Worm (Caenorhabditis elegans): Measurements from ENCODE around the gene Y53G8B.1.

Y53G8B.1 gene

DNA sequence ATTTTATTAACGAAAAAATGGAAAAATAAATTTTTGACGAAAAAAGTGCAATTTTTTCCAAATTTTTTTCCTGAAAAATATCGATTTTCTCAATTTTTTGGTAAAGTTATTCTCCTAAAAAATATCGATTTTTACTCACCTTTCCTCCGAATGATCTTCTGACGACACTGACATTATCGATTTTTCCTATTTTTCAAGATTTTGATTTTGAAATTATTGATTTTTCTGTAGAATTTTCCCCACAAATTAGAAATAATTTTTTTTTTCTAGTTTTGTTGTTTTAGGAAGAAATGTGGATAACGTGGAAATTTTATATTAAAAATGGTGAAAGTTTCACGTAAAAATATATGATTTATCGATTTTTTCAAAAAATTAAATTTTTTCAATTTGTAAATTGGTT lies 17.5 kb upstream of the Y53G8B.1 start:
- TF ChIP-seq pes-1 (GFP tag; IDR thresholded peaks at IDR 0.05) (no peak), B0310.2 (tag; optimal IDR thresholded peaks at IDR 0.05) (no peak), F13C5.2 (tag; optimal IDR thresholded peaks at IDR 0.05) (no peak)

DNA sequence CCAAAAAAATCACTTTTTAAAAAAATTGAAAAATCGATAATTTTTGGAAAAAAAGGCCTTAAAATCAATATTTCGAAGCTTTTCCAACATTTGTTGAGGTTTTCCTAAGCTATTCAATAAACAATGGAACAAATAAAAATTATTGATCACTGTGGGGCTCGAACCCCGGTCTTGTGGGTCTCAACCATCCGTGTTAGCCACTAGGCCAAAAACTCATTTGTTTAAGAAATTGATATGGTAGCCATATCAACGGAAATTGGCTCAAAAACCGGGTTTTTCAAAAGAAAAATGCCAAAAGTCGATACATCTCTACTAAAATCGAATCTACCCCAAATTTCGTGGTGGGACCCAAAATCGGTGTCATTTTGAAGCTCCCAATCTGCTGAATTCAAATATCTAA lies 17.1 kb upstream of the Y53G8B.1 start:
- TF ChIP-seq aly-1 (tag; optimal IDR thresholded peaks at IDR 0.05): no peak
- TF ChIP-seq scrt-1 (GFP tag; IDR thresholded peaks at IDR 0.05): no peak
- TF ChIP-seq tbx-11 (GFP tag; IDR thresholded peaks at IDR 0.05): no peak
- no peak for TF ChIP-seq ceh-13 (GFP tag; optimal IDR thresholded peaks at IDR 0.05)
- TF ChIP-seq B0310.2 (tag; optimal IDR thresholded peaks at IDR 0.05): no peak
- TF ChIP-seq hmbx-1 (tag; optimal IDR thresholded peaks at IDR 0.05): no peak
- TF ChIP-seq ama-1 (optimal IDR thresholded peaks at IDR 0.05): no peak
- TF ChIP-seq pes-1 (GFP tag; IDR thresholded peaks at IDR 0.05): no peak
- TF ChIP-seq tra-4 (tag; optimal IDR thresholded peaks at IDR 0.05): no peak

DNA sequence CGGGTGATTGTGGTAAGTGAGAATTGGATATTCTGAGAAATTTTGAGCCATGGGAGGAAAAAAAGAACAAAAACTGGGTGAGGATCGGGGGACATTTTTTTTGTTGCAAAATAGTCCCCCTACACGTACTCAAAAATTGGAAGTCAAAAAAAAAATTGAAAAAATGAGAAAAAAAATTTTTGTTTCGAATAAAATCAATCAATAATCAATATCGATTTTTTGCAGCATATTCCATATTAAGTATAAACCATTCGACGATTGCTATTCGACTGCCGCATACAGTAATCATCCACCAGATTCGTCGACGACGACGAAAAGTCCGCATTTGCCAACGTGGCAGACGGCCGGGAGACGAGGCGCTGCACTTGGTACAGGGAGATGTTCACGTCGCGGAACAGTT lies 16.5 kb upstream of the Y53G8B.1 start:
- TF ChIP-seq ceh-13 (GFP tag; optimal IDR thresholded peaks at IDR 0.05) (no peak), B0310.2 (tag; optimal IDR thresholded peaks at IDR 0.05) (no peak), sea-1 (GFP tag; conservative IDR thresholded peaks at IDR 0.05) (no peak), hnd-1 (tag; optimal IDR thresholded peaks at IDR 0.05) (no peak), flt-1 (GFP tag; IDR thresholded peaks at IDR 0.05) (no peak)

DNA sequence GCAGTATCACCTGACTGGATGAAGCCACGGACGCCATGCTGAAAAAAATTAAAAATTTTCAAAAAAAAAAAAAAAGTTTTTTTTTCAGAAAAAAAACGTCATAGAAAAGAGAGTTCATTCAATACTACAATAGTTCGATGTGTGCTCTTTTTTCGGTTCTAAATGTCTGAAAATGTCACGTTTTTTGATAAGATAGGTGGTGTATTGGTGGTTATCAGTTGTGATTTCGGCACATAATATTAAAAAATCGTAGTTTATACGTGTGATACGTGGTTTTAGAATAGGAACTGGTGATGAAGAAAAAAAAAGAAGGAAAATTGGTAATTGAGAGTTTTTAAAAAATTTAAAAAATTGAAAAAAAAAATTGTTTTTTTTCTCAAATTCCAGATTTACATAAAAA lies 12.1 kb upstream of the Y53G8B.1 start:
- TF ChIP-seq scrt-1 (GFP tag; IDR thresholded peaks at IDR 0.05) (no peak), F13C5.2 (tag; optimal IDR thresholded peaks at IDR 0.05) (no peak), tra-4 (tag; optimal IDR thresholded peaks at IDR 0.05) (no peak), ets-7 (tag; optimal IDR thresholded peaks at IDR 0.05) (no peak), tbx-37 (GFP tag; conservative IDR thresholded peaks at IDR 0.05) (no peak), flt-1 (GFP tag; IDR thresholded peaks at IDR 0.05) (no peak), ceh-36 (tag; optimal IDR thresholded peaks at IDR 0.05) (no peak), hnd-1 (tag; optimal IDR thresholded peaks at IDR 0.05) (no peak), hmg-4 (GFP tag; optimal IDR thresholded peaks at IDR 0.05) (no peak), tbx-11 (GFP tag; IDR thresholded peaks at IDR 0.05) (no peak), hmbx-1 (tag; optimal IDR thresholded peaks at IDR 0.05) (no peak), pes-1 (GFP tag; IDR thresholded peaks at IDR 0.05) (no peak), ama-1 (optimal IDR thresholded peaks at IDR 0.05) (no peak), ceh-13 (GFP tag; optimal IDR thresholded peaks at IDR 0.05) (no peak), aly-1 (tag; optimal IDR thresholded peaks at IDR 0.05) (no peak), B0310.2 (tag; optimal IDR thresholded peaks at IDR 0.05) (no peak), sea-1 (GFP tag; conservative IDR thresholded peaks at IDR 0.05) (no peak)

DNA sequence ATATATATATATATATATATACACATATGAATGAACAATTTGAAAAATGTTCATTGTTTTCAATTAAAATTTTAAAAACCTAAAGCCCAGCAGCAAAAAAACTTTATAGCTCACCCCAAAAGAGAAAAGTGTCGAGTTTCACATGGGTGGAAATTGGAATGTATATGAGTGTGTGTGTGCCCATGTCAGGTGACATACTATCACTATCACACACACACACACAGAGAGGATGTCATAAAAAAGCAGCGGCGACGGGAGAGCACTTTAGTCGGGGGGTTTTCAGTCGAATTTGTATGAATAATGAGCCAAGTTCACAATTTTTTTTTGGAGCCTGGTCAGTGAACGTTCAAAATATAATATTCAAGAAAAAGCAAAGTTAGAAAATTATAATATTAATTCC lies 9.1 kb upstream of the Y53G8B.1 start:
- TF ChIP-seq tbx-11 (GFP tag; IDR thresholded peaks at IDR 0.05) (no peak), pes-1 (GFP tag; IDR thresholded peaks at IDR 0.05) (no peak), hnd-1 (tag; optimal IDR thresholded peaks at IDR 0.05) (no peak), B0310.2 (tag; optimal IDR thresholded peaks at IDR 0.05) (no peak), scrt-1 (GFP tag; IDR thresholded peaks at IDR 0.05) (no peak), ama-1 (optimal IDR thresholded peaks at IDR 0.05) (no peak), flt-1 (GFP tag; IDR thresholded peaks at IDR 0.05) (no peak), ceh-13 (GFP tag; optimal IDR thresholded peaks at IDR 0.05) (no peak), ceh-36 (tag; optimal IDR thresholded peaks at IDR 0.05) (no peak), aly-1 (tag; optimal IDR thresholded peaks at IDR 0.05) (no peak), tbx-37 (GFP tag; conservative IDR thresholded peaks at IDR 0.05) (no peak)

DNA sequence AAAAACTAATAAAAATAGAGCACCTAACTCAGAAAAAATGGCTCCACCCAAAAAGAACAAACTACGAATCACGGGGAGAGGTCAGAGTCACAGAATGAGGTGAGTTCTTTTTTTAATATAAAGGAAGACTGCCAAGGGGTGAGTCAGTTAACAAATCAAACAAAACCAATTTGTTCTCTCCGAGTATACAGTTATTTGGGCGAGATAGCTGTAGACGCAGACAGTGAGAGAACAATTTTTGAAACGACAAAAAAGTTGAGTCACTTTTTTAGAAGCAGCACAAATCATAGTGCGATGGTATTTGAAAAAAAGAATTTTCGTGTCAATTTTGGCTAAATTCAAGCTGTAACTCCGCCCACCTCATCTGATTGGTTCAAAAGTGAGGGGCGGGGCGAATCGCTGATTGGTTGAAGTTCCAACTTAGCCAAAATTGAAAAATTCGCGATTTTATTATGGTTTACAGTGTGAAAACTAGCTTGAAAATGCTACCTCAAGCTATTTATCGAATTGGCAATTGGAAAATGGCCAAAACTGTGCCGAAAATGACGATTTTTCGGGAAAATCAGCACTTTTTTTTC lies 4.8 kb upstream of the Y53G8B.1 start:
- TF ChIP-seq tbx-11 (GFP tag; IDR thresholded peaks at IDR 0.05) (no peak), ama-1 (optimal IDR thresholded peaks at IDR 0.05) (no peak), tra-4 (tag; optimal IDR thresholded peaks at IDR 0.05) (no peak), ceh-13 (GFP tag; optimal IDR thresholded peaks at IDR 0.05) (no peak), aly-1 (tag; optimal IDR thresholded peaks at IDR 0.05) (no peak), ceh-36 (tag; optimal IDR thresholded peaks at IDR 0.05) (no peak)

DNA sequence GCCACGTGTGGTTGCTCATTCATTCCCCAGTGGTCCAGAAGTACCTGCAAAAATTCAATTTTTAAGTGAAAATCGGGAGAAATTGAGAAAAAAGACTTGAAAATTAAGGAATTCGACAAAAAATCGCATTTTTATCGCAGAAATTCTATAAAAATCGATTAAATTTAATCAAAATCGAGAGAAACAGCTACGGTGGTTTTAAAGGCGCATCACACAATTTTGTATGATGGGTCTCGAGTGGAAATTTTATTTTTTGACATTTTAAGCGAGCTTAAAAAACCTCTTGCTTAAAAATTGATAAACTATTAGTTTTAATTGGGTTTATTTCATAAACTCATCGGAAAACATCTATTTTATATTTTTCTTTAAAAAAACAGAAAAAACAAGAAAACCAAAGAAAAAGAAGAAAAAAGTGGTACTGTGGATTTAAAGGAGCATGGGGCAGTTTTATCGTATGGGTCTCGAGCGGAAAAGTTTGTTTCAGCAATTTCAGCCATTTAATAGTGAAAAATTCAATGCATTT lies 1.9 kb upstream of the Y53G8B.1 start, which contains the start of gene nipa-1:
nipa-1 (minus strand) TSS at position 51 of the 523 bp plus-strand sequence.
- TF ChIP-seq ets-7 (tag; optimal IDR thresholded peaks at IDR 0.05): no peak

DNA sequence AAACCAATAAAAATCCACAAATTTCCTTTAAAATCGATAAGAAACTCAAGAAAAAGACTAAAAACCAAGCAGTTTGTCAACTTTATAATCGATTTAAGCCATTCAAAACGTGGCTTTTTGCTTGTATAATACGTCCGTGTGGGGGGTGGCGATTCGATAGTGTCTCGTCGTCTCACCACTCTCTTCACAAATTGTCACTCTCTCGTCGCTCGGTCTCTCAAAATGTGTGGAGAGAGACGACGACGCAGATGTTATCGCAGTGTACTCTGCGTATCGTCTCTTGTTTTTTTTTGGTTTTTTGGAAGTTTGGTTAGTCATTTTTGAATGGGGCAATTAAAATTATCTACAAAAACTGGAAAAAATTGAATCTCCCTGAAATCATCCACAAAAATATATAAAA lies 1.5 kb upstream of the Y53G8B.1 start:
- no peak for TF ChIP-seq tra-4 (tag; optimal IDR thresholded peaks at IDR 0.05)
- no peak for TF ChIP-seq ceh-13 (GFP tag; optimal IDR thresholded peaks at IDR 0.05)
- no peak for TF ChIP-seq scrt-1 (GFP tag; IDR thresholded peaks at IDR 0.05)
- TF ChIP-seq pes-1 (GFP tag; IDR thresholded peaks at IDR 0.05): no peak
- TF ChIP-seq ceh-36 (tag; optimal IDR thresholded peaks at IDR 0.05): no peak
- TF ChIP-seq sea-1 (GFP tag; conservative IDR thresholded peaks at IDR 0.05): no peak
- no peak for TF ChIP-seq hnd-1 (tag; optimal IDR thresholded peaks at IDR 0.05)

DNA sequence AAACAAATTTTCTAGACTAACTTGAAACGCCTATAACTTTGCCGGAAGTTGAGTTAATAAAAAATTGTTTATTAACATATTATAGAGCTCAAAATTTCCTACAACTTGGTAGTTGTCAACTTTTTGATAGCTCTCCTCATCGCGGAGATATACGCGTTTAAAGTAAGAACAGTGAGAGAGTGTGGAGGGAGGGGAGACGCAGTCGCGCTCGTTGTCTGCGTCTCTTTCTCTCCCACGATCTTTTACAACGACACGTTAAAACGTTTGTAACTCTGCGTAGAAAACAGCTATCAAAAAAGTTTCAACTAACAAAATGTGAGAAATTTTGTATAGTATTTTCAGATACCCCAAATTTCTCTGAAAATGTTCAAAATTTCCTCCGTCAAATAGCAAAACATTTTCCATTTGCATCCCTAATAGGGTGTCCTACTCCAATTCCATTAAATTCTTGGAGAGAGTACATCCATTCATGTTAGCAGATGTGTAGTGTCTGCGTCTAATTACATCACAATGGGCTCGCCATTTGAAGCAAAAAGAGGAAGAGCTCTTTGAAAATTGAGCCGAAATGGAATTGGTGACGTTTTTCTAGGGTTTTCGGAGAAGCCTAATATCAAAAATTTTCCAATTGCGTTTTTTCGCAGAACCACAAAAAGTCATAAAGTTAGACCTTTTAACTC lies 7.4 kb downstream of the Y53G8B.1 start:
- TF ChIP-seq scrt-1 (GFP tag; IDR thresholded peaks at IDR 0.05) (no peak), aly-1 (tag; optimal IDR thresholded peaks at IDR 0.05) (no peak), ets-7 (tag; optimal IDR thresholded peaks at IDR 0.05) (no peak), B0310.2 (tag; optimal IDR thresholded peaks at IDR 0.05) (no peak), hmbx-1 (tag; optimal IDR thresholded peaks at IDR 0.05) (no peak), tbx-11 (GFP tag; IDR thresholded peaks at IDR 0.05) (no peak), ama-1 (optimal IDR thresholded peaks at IDR 0.05) (no peak), sea-1 (GFP tag; conservative IDR thresholded peaks at IDR 0.05) (no peak), hmg-4 (GFP tag; optimal IDR thresholded peaks at IDR 0.05) (no peak), pes-1 (GFP tag; IDR thresholded peaks at IDR 0.05) (no peak), hnd-1 (tag; optimal IDR thresholded peaks at IDR 0.05) (no peak), ceh-13 (GFP tag; optimal IDR thresholded peaks at IDR 0.05) (no peak), tbx-37 (GFP tag; conservative IDR thresholded peaks at IDR 0.05) (no peak), ceh-36 (tag; optimal IDR thresholded peaks at IDR 0.05) (no peak), flt-1 (GFP tag; IDR thresholded peaks at IDR 0.05) (no peak), F13C5.2 (tag; optimal IDR thresholded peaks at IDR 0.05) (no peak)

Data from whole organism, early embryonic.